Worm (Caenorhabditis elegans) whole organism, L4 larva: ENCODE results near the gene F40F4.7.

Experiments
- F44E2.7 ChIP-seq: fragments of 200-800 bp; sonication (Bioruptor generic); IDR thresholded peaks from 2 replicates; pipeline ENCODE4 v2.1.2; 2022; ENCODE audit warnings: missing genetic modification characterization, missing compliant biosample characterization
- aha-1 ChIP-seq: fragments of 150-350 bp; peaks from one replicate; lab custom pipeline; 2014; ENCODE audit warnings: missing biosample characterization, missing genetic modification characterization
- attf-4 ChIP-seq: sonication (generic microtip); optimal IDR thresholded peaks from 3 replicates; lab custom pipeline; 2017; ENCODE audit warnings: missing biosample characterization, missing genetic modification characterization
- ceh-32 ChIP-seq: sonication (generic microtip); optimal IDR thresholded peaks from 2 replicates; lab custom pipeline; 2016; ENCODE audit warnings: mild to moderate bottlenecking, missing genetic modification characterization, missing compliant biosample characterization; ENCODE audit not compliant: poor library complexity
- daf-16 ChIP-seq, 3 experiments: sonication (generic microtip); optimal IDR thresholded peaks; 2 replicates each; lab custom pipeline; 2016 to 2017; ENCODE audit warnings: missing genetic modification characterization in 3 of 3, missing genetic modification reagents in 3 of 3, mild to moderate bottlenecking in 2 of 3, missing compliant biosample characterization in 2 of 3, missing biosample characterization in 1 of 3, moderate library complexity in 1 of 3
- dmd-6 ChIP-seq: fragments of 200-800 bp; sonication (Bioruptor generic); IDR thresholded peaks from 2 replicates; pipeline ENCODE4 v1.3.6; 2022; ENCODE audit warnings: missing genetic modification reagents, missing genetic modification characterization, missing compliant biosample characterization
- dmd-9 ChIP-seq: fragments of 200-800 bp; sonication (Bioruptor generic); IDR thresholded peaks from 2 replicates; pipeline ENCODE4 v1.3.6; 2022; ENCODE audit warnings: missing genetic modification reagents, missing genetic modification characterization, missing compliant biosample characterization
- duxl-1 ChIP-seq: sonication (generic microtip); optimal IDR thresholded peaks from 2 replicates; lab custom pipeline; 2016; ENCODE audit warnings: mild to moderate bottlenecking, missing genetic modification characterization, moderate library complexity, missing compliant biosample characterization; ENCODE audit not compliant: poor library complexity
- dve-1 ChIP-seq: sonication (generic microtip); optimal IDR thresholded peaks from 2 replicates; lab custom pipeline; 2017; ENCODE audit warnings: antibody characterized with exemption, mild to moderate bottlenecking, missing genetic modification characterization, missing compliant biosample characterization; ENCODE audit not compliant: insufficient read depth
- egl-43 ChIP-seq: fragments of 200-800 bp; sonication (Bioruptor generic); IDR thresholded peaks from 2 replicates; pipeline ENCODE4 v1.3.6; 2022; ENCODE audit warnings: missing genetic modification reagents, missing genetic modification characterization, missing compliant biosample characterization
- fos-1 ChIP-seq: fragments of 150-350 bp; optimal IDR thresholded peaks from 2 replicates; lab custom pipeline; 2014; ENCODE audit warnings: missing biosample characterization, missing genetic modification characterization
- gei-8 ChIP-seq: fragments of 200-800 bp; sonication (Bioruptor generic); optimal IDR thresholded peaks from 2 replicates; lab custom pipeline; 2018; ENCODE audit warnings: mild to moderate bottlenecking, missing genetic modification characterization, missing compliant biosample characterization
- hlh-11 ChIP-seq: fragments of 200-800 bp; sonication (Bioruptor generic); optimal IDR thresholded peaks from 2 replicates; lab custom pipeline; 2018; ENCODE audit warnings: mild to moderate bottlenecking, missing genetic modification characterization, missing compliant biosample characterization
- hmg-1.1 ChIP-seq: fragments of 200-800 bp; sonication (Bioruptor generic); IDR thresholded peaks from 2 replicates; pipeline ENCODE4 v1.3.6; 2022; ENCODE audit warnings: missing genetic modification reagents, missing genetic modification characterization, missing compliant biosample characterization
- jun-1 ChIP-seq: fragments of 150-350 bp; optimal IDR thresholded peaks from 2 replicates; lab custom pipeline; 2014; ENCODE audit warnings: missing biosample characterization, missing genetic modification reagents, missing genetic modification characterization
- lim-7 ChIP-seq: fragments of 200-800 bp; sonication (Bioruptor generic); IDR thresholded peaks from 2 replicates; pipeline ENCODE4 v1.3.6; 2022; ENCODE audit warnings: missing genetic modification characterization, missing compliant biosample characterization
- lin-13 ChIP-seq: fragments of 150-350 bp; optimal IDR thresholded peaks from 2 replicates; lab custom pipeline; 2014; ENCODE audit warnings: missing biosample characterization, missing genetic modification reagents, missing genetic modification characterization
- lir-3 ChIP-seq: sonication (generic microtip); optimal IDR thresholded peaks from 2 replicates; lab custom pipeline; 2016; ENCODE audit warnings: mild to moderate bottlenecking, missing genetic modification characterization, missing compliant biosample characterization
- lsy-2 ChIP-seq, 2 experiments: fragments of 150-350 bp in 1 of 2; sonication (generic microtip) in 1 of 2; optimal IDR thresholded peaks; 2 replicates each; lab custom pipeline; 2014 to 2017; ENCODE audit warnings: missing biosample characterization in 2 of 2, missing genetic modification characterization in 2 of 2
- madf-9 ChIP-seq: fragments of 200-800 bp; sonication (Bioruptor generic); conservative IDR thresholded peaks from 2 replicates; pipeline ENCODE4 v1.3.6; 2022; ENCODE audit warnings: missing genetic modification reagents, missing genetic modification characterization, missing compliant biosample characterization
- nhr-111 ChIP-seq: fragments of 200-800 bp; sonication (Bioruptor generic); optimal IDR thresholded peaks from 2 replicates; lab custom pipeline; 2018; ENCODE audit warnings: mild to moderate bottlenecking, missing genetic modification characterization, missing compliant biosample characterization
- nhr-237 ChIP-seq: sonication (generic microtip); optimal IDR thresholded peaks from 2 replicates; lab custom pipeline; 2017; ENCODE audit warnings: missing biosample characterization, missing genetic modification characterization
- nhr-28 ChIP-seq: fragments of 150-350 bp; optimal IDR thresholded peaks from 2 replicates; lab custom pipeline; 2014; ENCODE audit warnings: missing biosample characterization, missing genetic modification characterization
- nhr-48 ChIP-seq: sonication (generic microtip); optimal IDR thresholded peaks from 2 replicates; lab custom pipeline; 2016; ENCODE audit warnings: mild to moderate bottlenecking, missing genetic modification characterization, missing compliant biosample characterization
- nhr-6 ChIP-seq: fragments of 150-350 bp; optimal IDR thresholded peaks from 2 replicates; lab custom pipeline; 2014; ENCODE audit warnings: missing biosample characterization, missing genetic modification characterization
- php-3 ChIP-seq: fragments of 200-800 bp; sonication (Bioruptor generic); IDR thresholded peaks from 2 replicates; pipeline ENCODE4 v1.3.6; 2022; ENCODE audit warnings: missing genetic modification reagents, missing genetic modification characterization, missing compliant biosample characterization
- pqm-1 ChIP-seq: sonication (generic microtip); optimal IDR thresholded peaks from 2 replicates; lab custom pipeline; 2017; ENCODE audit warnings: missing biosample characterization, missing genetic modification characterization
- saeg-2 ChIP-seq: fragments of 200-800 bp; sonication (Bioruptor generic); IDR thresholded peaks from 2 replicates; pipeline ENCODE4 v1.3.6; 2022; ENCODE audit warnings: missing genetic modification reagents, missing genetic modification characterization, missing compliant biosample characterization
- set-16 ChIP-seq: fragments of 200-800 bp; sonication (Bioruptor generic); IDR thresholded peaks from 2 replicates; pipeline ENCODE4 v1.3.6; 2022; ENCODE audit warnings: missing genetic modification reagents, missing genetic modification characterization, missing compliant biosample characterization
- skn-1 ChIP-seq: fragments of 150-350 bp; optimal IDR thresholded peaks from 2 replicates; lab custom pipeline; 2014; ENCODE audit warnings: missing biosample characterization, missing genetic modification characterization
- zag-1 ChIP-seq: fragments of 150-350 bp; optimal IDR thresholded peaks from 2 replicates; lab custom pipeline; 2014; ENCODE audit warnings: missing biosample characterization, missing genetic modification characterization
- zfp-3 ChIP-seq: fragments of 200-800 bp; sonication (Bioruptor generic); conservative IDR thresholded peaks from 2 replicates; pipeline ENCODE4 v1.3.6; 2022; ENCODE audit warnings: missing genetic modification reagents, missing genetic modification characterization, missing compliant biosample characterization
- ztf-11 ChIP-seq: fragments of 150-350 bp; optimal IDR thresholded peaks from 2 replicates; lab custom pipeline; 2014; ENCODE audit warnings: missing biosample characterization, missing genetic modification characterization

F40F4.7 gene

DNA sequence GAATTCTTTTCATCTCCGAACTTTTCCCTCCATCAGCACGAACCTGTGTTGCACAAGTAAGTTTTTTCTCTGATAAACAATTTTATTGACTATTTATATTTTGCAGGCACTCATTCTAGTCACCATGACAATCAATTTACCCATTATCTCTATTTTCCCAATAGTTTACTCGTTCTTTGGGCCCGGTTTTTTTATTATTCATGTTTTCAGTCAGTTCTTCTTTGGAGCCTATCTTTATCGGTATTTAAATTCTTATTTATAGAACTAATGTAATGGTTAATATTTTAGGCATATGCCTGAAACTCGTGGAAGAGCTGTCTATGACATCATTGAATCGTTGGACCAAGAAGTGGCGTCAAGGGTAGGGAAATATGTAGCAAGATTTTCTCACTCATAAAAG lies 39.2 kb upstream of the F40F4.7 start (continued):
- peak; percentile 19 for TF ChIP-seq dve-1 (tag; lab: Kevin White, UChicago)

DNA sequence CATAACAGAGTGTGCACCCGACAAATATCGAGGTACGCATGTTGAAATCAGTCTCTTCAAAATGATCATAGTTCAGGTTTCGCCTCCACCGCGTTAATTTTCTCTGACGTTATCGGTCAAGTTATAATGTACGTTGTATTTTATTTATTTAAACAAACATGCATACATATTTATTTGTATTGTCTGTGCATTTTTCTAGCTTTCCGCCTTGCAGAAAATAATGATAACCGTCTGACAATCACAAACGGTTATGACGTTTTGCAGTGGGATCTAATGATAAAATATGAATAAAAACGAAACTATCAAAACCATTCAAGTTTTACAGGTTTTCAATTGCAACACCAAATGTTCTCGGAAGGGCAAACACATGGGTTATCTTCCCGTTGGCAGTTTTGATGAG lies 37.5 kb upstream of the F40F4.7 start:
- TF ChIP-seq F44E2.7 (no peak), dve-1 (tag; lab: Kevin White, UChicago) (peak; percentile 29), nhr-48 (tag; lab: Kevin White, UChicago) (peak; percentile 42), duxl-1 (tag; lab: Kevin White, UChicago) (no peak), dmd-9 (GFP tag; lab: Robert Waterston, UW) (no peak), dmd-6 (GFP tag; lab: Robert Waterston, UW) (peak; percentile 58), set-16 (GFP tag; lab: Robert Waterston, UW) (no peak), daf-16 (GFP tag; optimal IDR thresholded peaks at IDR 0.05; lab: Kevin White, UChicago) (no peak), daf-16 (tag; optimal IDR thresholded peaks at IDR 0.05; lab: Kevin White, UChicago) (peak; percentile 69), hlh-11 (peak; percentile 48), attf-4 (no peak), lir-3 (tag; lab: Kevin White, UChicago) (no peak), madf-9 (no peak), lim-7 (GFP tag; lab: Robert Waterston, UW) (no peak), nhr-111 (GFP tag; lab: Kevin White, UChicago) (no peak), aha-1 (peak; percentile 73), saeg-2 (peak; percentile 45; the same call in 1 of the 2 replicates), nhr-28 (tag; lab: Kevin White, UChicago) (peak; percentile 5), ztf-11 (tag; lab: Kevin White, UChicago) (no peak), nhr-6 (tag; lab: Kevin White, UChicago) (peak; percentile 0), php-3 (GFP tag; lab: Robert Waterston, UW) (peak; percentile 58; the same call in 1 of the 2 replicates), ceh-32 (tag; lab: Kevin White, UChicago) (no peak)

DNA sequence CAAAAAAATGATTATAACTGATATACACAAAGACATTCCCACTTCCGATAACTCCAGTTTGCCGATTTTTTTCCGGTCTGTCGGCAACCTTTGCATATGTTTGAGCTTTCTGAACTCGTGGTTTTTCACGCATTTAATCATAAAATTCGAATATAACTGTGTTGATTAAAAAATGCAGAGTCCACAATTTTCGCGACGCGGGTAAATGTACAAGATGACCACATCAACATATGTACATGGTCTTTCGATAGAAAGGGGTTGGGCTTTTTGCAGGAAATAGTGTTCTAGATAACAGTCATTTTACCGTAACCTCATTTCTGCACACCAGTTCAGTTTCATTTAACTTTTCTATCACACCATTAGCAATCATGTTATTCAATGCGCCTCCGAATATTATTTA lies 36.6 kb upstream of the F40F4.7 start, which contains the start of gene K09C4.5:
TSS of gene K09C4.5 (plus strand) at position 326 of the 400 bp plus-strand sequence.
- TF ChIP-seq daf-16 (GFP tag; optimal IDR thresholded peaks at IDR 0.05; lab: Kevin White, UChicago) (no peak), daf-16 (tag; optimal IDR thresholded peaks at IDR 0.05; lab: Kevin White, UChicago) (peak; percentile 64), hlh-11 (peak; percentile 13), nhr-28 (tag; lab: Kevin White, UChicago) (peak; percentile 62), egl-43 (GFP tag; lab: Robert Waterston, UW) (no peak), pqm-1 (tag; lab: Kevin White, UChicago) (peak; percentile 37), hmg-1.1 (GFP tag; lab: Robert Waterston, UW) (no peak), aha-1 (peak; percentile 13), zfp-3 (GFP tag; lab: Robert Waterston, UW) (no peak)
- TF ChIP-seq, all 104 proteins: peak for 5

DNA sequence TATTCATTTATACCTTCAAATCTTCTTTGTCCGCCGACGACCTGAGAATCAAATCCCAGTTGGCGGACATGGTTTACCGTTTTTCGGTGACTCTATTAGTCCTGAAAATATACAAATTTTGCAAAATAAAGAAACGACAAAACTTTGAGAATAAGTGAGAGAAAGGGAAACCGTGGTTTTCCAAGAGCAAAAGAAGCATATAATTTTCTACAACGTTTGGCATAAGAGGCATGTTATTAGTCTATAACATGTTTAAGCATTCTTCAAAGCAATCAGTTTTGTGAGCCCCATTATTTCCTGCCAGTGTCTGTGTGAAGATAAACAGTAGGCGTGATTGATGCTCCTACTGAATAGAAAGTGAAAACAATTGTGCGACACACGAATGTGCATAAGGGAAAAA lies 34.4 kb upstream of the F40F4.7 start, which contains the start of gene K09C4.10:
TSS of gene K09C4.10 (minus strand) at position 101 of the 400 bp plus-strand sequence.
- TF ChIP-seq zag-1 (no peak), egl-43 (GFP tag; lab: Robert Waterston, UW) (no peak), nhr-237 (tag; lab: Kevin White, UChicago) (no peak), zfp-3 (GFP tag; lab: Robert Waterston, UW) (no peak), lsy-2 (tag; optimal IDR thresholded peaks at IDR 0.05; lab: Kevin White, UChicago) (no peak), skn-1 (tag; lab: Kevin White, UChicago) (no peak), gei-8 (no peak), set-16 (GFP tag; lab: Robert Waterston, UW) (no peak), lin-13 (GFP tag; lab: Kevin White, UChicago) (no peak), jun-1 (tag; lab: Kevin White, UChicago) (no peak), fos-1 (tag; lab: Kevin White, UChicago) (no peak)
